Fruit fly (Drosophila melanogaster) whole organism, embryonic: ENCODE data around the gene CG13075.

Experiments
- Atf6 ChIP-seq: fragments of 200-800 bp; sonication (Bioruptor generic); IDR thresholded peaks from 2 replicates; pipeline ENCODE4 v1.3.6; 2022; ENCODE audit warnings: missing biosample characterization, missing genetic modification characterization
- B-H2 ChIP-seq: fragments of 200-800 bp; sonication (Bioruptor generic); optimal IDR thresholded peaks from 2 replicates; lab custom pipeline; 2018; ENCODE audit warnings: missing biosample characterization, mild to moderate bottlenecking, missing genetic modification characterization
- BEAF-32 ChIP-seq: fragments of 200-800 bp; sonication (Bioruptor generic); optimal IDR thresholded peaks from 3 replicates; lab custom pipeline; 2017; ENCODE audit warnings: missing biosample characterization, missing genetic modification characterization, mild to moderate bottlenecking, moderate library complexity, missing genetic modification reagents
- Bgb ChIP-seq: fragments of 200-800 bp; sonication (Bioruptor generic); IDR thresholded peaks from 2 replicates; pipeline ENCODE4 v1.3.6; 2022; ENCODE audit warnings: missing biosample characterization, missing genetic modification characterization; ENCODE audit not compliant: partially characterized antibody
- CG13775 ChIP-seq: fragments of 200-800 bp; sonication (Bioruptor generic); optimal IDR thresholded peaks from 3 replicates; lab custom pipeline; 2017; ENCODE audit warnings: missing biosample characterization, mild to moderate bottlenecking, missing genetic modification characterization
- CG14667 ChIP-seq: fragments of 200-800 bp; sonication (Bioruptor generic); IDR thresholded peaks from 2 replicates; pipeline ENCODE4 v1.3.6; 2022; ENCODE audit warnings: missing biosample characterization, missing genetic modification characterization
- CG14965 ChIP-seq: fragments of 200-800 bp; sonication (Bioruptor generic); optimal IDR thresholded peaks from 2 replicates; lab custom pipeline; 2016; ENCODE audit warnings: missing biosample characterization, missing genetic modification characterization, borderline replicate concordance
- CG15073 ChIP-seq: fragments of 200-800 bp; sonication (Bioruptor generic); optimal IDR thresholded peaks from 2 replicates; lab custom pipeline; 2016; ENCODE audit warnings: missing biosample characterization, missing genetic modification characterization
- CG15479 ChIP-seq: fragments of 200-800 bp; sonication (Bioruptor generic); optimal IDR thresholded peaks from 3 replicates; lab custom pipeline; 2019; ENCODE audit warnings: missing biosample characterization, mild to moderate bottlenecking, missing genetic modification characterization, moderate library complexity
- CG18262 ChIP-seq: fragments of 200-800 bp; optimal IDR thresholded peaks from 3 replicates; lab custom pipeline; 2019; ENCODE audit warnings: missing biosample characterization, mild to moderate bottlenecking, missing genetic modification characterization, moderate library complexity
- CG2889 ChIP-seq: fragments of 200-800 bp; sonication (Bioruptor generic); IDR thresholded peaks from 3 replicates; pipeline ENCODE4 v1.3.6; 2022; ENCODE audit warnings: missing biosample characterization, missing genetic modification characterization
- CG3065 ChIP-seq: fragments of 200-800 bp; sonication (Bioruptor generic); optimal IDR thresholded peaks from 2 replicates; lab custom pipeline; 2016; ENCODE audit warnings: missing biosample characterization, missing genetic modification characterization
- CG33557 ChIP-seq: fragments of 200-800 bp; sonication (Bioruptor generic); optimal IDR thresholded peaks from 2 replicates; lab custom pipeline; 2019; ENCODE audit warnings: missing biosample characterization, mild to moderate bottlenecking, missing genetic modification characterization, moderate library complexity
- CG34376 ChIP-seq: fragments of 200-800 bp; sonication (Bioruptor generic); optimal IDR thresholded peaks from 2 replicates; lab custom pipeline; 2018; ENCODE audit warnings: missing biosample characterization, mild to moderate bottlenecking, missing genetic modification characterization
- CG3838 ChIP-seq: fragments of 200-800 bp; sonication (Bioruptor generic); optimal IDR thresholded peaks from 3 replicates; lab custom pipeline; 2016; ENCODE audit warnings: missing biosample characterization, missing genetic modification characterization
- CG5245 ChIP-seq: fragments of 200-800 bp; sonication (Bioruptor generic); optimal IDR thresholded peaks from 3 replicates; lab custom pipeline; 2016; ENCODE audit warnings: missing biosample characterization, missing genetic modification characterization
- CG6175 ChIP-seq: fragments of 200-800 bp; sonication (Bioruptor generic); IDR thresholded peaks from 3 replicates; pipeline ENCODE4 v1.3.6; 2022; ENCODE audit warnings: missing biosample characterization, missing genetic modification characterization
- CG6765 ChIP-seq: fragments of 200-800 bp; sonication (Bioruptor generic); optimal IDR thresholded peaks from 3 replicates; lab custom pipeline; 2017; ENCODE audit warnings: missing biosample characterization, mild to moderate bottlenecking, missing genetic modification characterization
- CG6791 ChIP-seq: fragments of 200-800 bp; sonication (Bioruptor generic); IDR thresholded peaks from 3 replicates; pipeline ENCODE4 v1.3.6; 2022; ENCODE audit warnings: missing biosample characterization, missing genetic modification characterization; ENCODE audit not compliant: partially characterized antibody
- CG7839 ChIP-seq: fragments of 200-800 bp; sonication (Bioruptor generic); optimal IDR thresholded peaks from 3 replicates; lab custom pipeline; 2018; ENCODE audit warnings: missing biosample characterization, mild to moderate bottlenecking, missing genetic modification characterization, moderate library complexity
- CG7928 ChIP-seq: fragments of 200-800 bp; sonication (Bioruptor generic); optimal IDR thresholded peaks from 2 replicates; lab custom pipeline; 2017; ENCODE audit warnings: missing biosample characterization, mild to moderate bottlenecking, missing genetic modification characterization
- CG8089 ChIP-seq: fragments of 200-800 bp; sonication (Bioruptor generic); optimal IDR thresholded peaks from 3 replicates; lab custom pipeline; 2016; ENCODE audit warnings: missing biosample characterization, missing genetic modification characterization
- CG8388 ChIP-seq: fragments of 200-800 bp; sonication (Bioruptor generic); optimal IDR thresholded peaks from 2 replicates; lab custom pipeline; 2019; ENCODE audit warnings: missing biosample characterization, mild to moderate bottlenecking, missing genetic modification characterization, moderate library complexity
- Dek ChIP-seq: fragments of 200-800 bp; sonication (Bioruptor generic); optimal IDR thresholded peaks from 3 replicates; lab custom pipeline; 2019; ENCODE audit warnings: missing biosample characterization, mild to moderate bottlenecking, missing genetic modification characterization, moderate library complexity
- Gug ChIP-seq: fragments of 200-800 bp; sonication (Bioruptor generic); IDR thresholded peaks from 4 replicates; pipeline ENCODE4 v1.3.6; 2022; ENCODE audit warnings: missing biosample characterization, missing genetic modification characterization
- HLHmδ ChIP-seq: fragments of 200-800 bp; sonication (Bioruptor generic); optimal IDR thresholded peaks from 2 replicates; lab custom pipeline; 2018; ENCODE audit warnings: missing biosample characterization, mild to moderate bottlenecking, missing genetic modification characterization, moderate library complexity
- NfI ChIP-seq: fragments of 200-800 bp; sonication (Bioruptor generic); optimal IDR thresholded peaks from 3 replicates; lab custom pipeline; 2018; ENCODE audit warnings: missing biosample characterization, mild to moderate bottlenecking, missing genetic modification characterization, moderate library complexity
- Rx ChIP-seq: fragments of 200-800 bp; sonication (Bioruptor generic); IDR thresholded peaks from 2 replicates; pipeline ENCODE4 v1.3.6; 2022; ENCODE audit warnings: missing biosample characterization, missing genetic modification characterization
- Spps ChIP-seq: fragments of 200-800 bp; sonication (Bioruptor generic); optimal IDR thresholded peaks from 2 replicates; lab custom pipeline; 2018; ENCODE audit warnings: missing biosample characterization, mild to moderate bottlenecking, missing genetic modification characterization
- Taf1 ChIP-seq: fragments of 200-800 bp; sonication (Bioruptor generic); IDR thresholded peaks from 2 replicates; pipeline ENCODE4 v1.3.6; 2022; ENCODE audit warnings: missing biosample characterization, missing genetic modification characterization
- bigmax ChIP-seq: fragments of 200-800 bp; sonication (Bioruptor generic); optimal IDR thresholded peaks from 2 replicates; lab custom pipeline; 2018; ENCODE audit warnings: missing biosample characterization, mild to moderate bottlenecking, missing genetic modification characterization
- caup ChIP-seq: fragments of 200-800 bp; sonication (Bioruptor generic); optimal IDR thresholded peaks from 3 replicates; lab custom pipeline; 2017; ENCODE audit warnings: missing biosample characterization, mild to moderate bottlenecking, missing genetic modification characterization, moderate library complexity; ENCODE audit not compliant: severe bottlenecking
- dmrt99B ChIP-seq: fragments of 200-800 bp; sonication (Bioruptor generic); optimal IDR thresholded peaks from 2 replicates; lab custom pipeline; 2018; ENCODE audit warnings: missing biosample characterization, mild to moderate bottlenecking, missing genetic modification characterization, moderate library complexity
- ewg ChIP-seq: fragments of 200-800 bp; sonication (Bioruptor generic); optimal IDR thresholded peaks from 3 replicates; lab custom pipeline; 2017; ENCODE audit warnings: mild to moderate bottlenecking, missing biosample characterization, missing genetic modification reagents, missing genetic modification characterization
- grn ChIP-seq: fragments of 200-800 bp; sonication (Bioruptor generic); optimal IDR thresholded peaks from 3 replicates; lab custom pipeline; 2017; ENCODE audit warnings: missing biosample characterization, missing genetic modification characterization
- gsb ChIP-seq: fragments of 200-800 bp; sonication (Bioruptor generic); IDR thresholded peaks from 2 replicates; pipeline ENCODE4 v1.3.6; 2022; ENCODE audit warnings: missing biosample characterization, missing genetic modification characterization
- ind ChIP-seq: fragments of 200-800 bp; sonication (Bioruptor generic); optimal IDR thresholded peaks from 3 replicates; lab custom pipeline; 2016; ENCODE audit warnings: missing biosample characterization, missing genetic modification characterization
- lov ChIP-seq, 2 experiments: fragments of 200-800 bp in 1 of 2; fragments of >200 bp in 1 of 2; sonication (Bioruptor generic) in 1 of 2; IDR thresholded peaks in 1 of 2; optimal IDR thresholded peaks in 1 of 2; 2 replicates in 1 of 2; 3 replicates in 1 of 2; pipeline versions ENCODE4 v1.3.6 to Lab custom; 2017 to 2022; ENCODE audit warnings: missing biosample characterization in 1 of 2, missing genetic modification characterization in 1 of 2
- mld ChIP-seq: fragments of 200-800 bp; sonication (Bioruptor generic); IDR thresholded peaks from 3 replicates; pipeline ENCODE4 v1.3.6; 2022; ENCODE audit warnings: missing biosample characterization, missing genetic modification characterization; ENCODE audit not compliant: partially characterized antibody
- nerfin-1 ChIP-seq: fragments of 200-800 bp; sonication (Bioruptor generic); optimal IDR thresholded peaks from 3 replicates; lab custom pipeline; 2019; ENCODE audit warnings: missing biosample characterization, mild to moderate bottlenecking, missing genetic modification characterization, moderate library complexity
- pho ChIP-seq: fragments of 200-800 bp; sonication (Bioruptor generic); optimal IDR thresholded peaks from 2 replicates; lab custom pipeline; 2016; ENCODE audit warnings: missing biosample characterization, missing genetic modification characterization
- psq ChIP-seq: fragments of 200-800 bp; sonication (Bioruptor generic); optimal IDR thresholded peaks from 2 replicates; lab custom pipeline; 2017; ENCODE audit warnings: missing biosample characterization, missing genetic modification characterization
- pum ChIP-seq: fragments of 200-800 bp; sonication (Bioruptor generic); optimal IDR thresholded peaks from 2 replicates; lab custom pipeline; 2016; ENCODE audit warnings: missing biosample characterization, missing genetic modification characterization
- seq ChIP-seq: fragments of 200-800 bp; sonication (Bioruptor generic); IDR thresholded peaks from 2 replicates; pipeline ENCODE4 v1.3.6; 2022; ENCODE audit warnings: missing biosample characterization, missing genetic modification characterization
- tll ChIP-seq, 2 experiments: fragments of 200-800 bp in 1 of 2; fragments of >200 bp in 1 of 2; sonication (Bioruptor generic) in 1 of 2; optimal IDR thresholded peaks; 2 replicates each; lab custom pipeline; 2017 to 2019; ENCODE audit warnings: missing biosample characterization in 2 of 2, missing genetic modification characterization in 2 of 2, mild to moderate bottlenecking in 1 of 2, moderate library complexity in 1 of 2
- toy ChIP-seq: fragments of 200-800 bp; sonication (Bioruptor generic); IDR thresholded peaks from 2 replicates; pipeline ENCODE4 v1.3.6; 2022; ENCODE audit warnings: missing biosample characterization, missing genetic modification characterization
- tx ChIP-seq: fragments of 200-800 bp; sonication (Bioruptor generic); optimal IDR thresholded peaks from 2 replicates; lab custom pipeline; 2016; ENCODE audit warnings: missing biosample characterization, missing genetic modification characterization
- unpg ChIP-seq: fragments of 200-800 bp; sonication (Bioruptor generic); optimal IDR thresholded peaks from 3 replicates; lab custom pipeline; 2018; ENCODE audit warnings: missing biosample characterization, mild to moderate bottlenecking, missing genetic modification characterization, moderate library complexity

The CG13075 gene

DNA sequence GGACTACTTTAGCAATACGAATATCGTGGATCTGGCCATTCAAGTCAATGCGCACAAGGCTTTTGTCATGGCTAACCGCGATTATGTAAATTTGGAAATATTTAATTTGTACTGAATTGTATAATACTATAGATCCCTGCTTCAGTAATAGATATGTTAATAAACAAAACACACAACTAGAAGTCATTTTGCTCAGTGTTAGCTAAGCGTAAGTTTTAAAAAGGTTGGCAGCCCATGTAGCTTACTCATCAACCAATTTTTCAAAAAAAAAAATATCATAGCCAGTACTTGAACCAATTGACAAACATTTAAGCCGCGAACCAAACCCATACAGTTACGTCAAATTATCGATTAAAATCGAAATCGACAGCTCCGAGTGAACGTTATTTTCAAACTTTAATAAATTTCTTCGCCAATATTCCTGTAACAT, 46.7 kb upstream of the CG13075 start (continued):
- TF ChIP-seq mld (GFP tag; lab: Robert Waterston, UW), result no peak
- peak; percentile 63 for TF ChIP-seq NfI (GFP tag; lab: Kevin White, UChicago)
- TF ChIP-seq psq (GFP tag; lab: Kevin White, UChicago), result peak; percentile 23
- TF ChIP-seq tx (GFP tag; lab: Kevin White, UChicago), result peak; percentile 43
- TF ChIP-seq grn, result peak; percentile 17
- peak; percentile 83 for TF ChIP-seq caup (GFP tag; lab: Kevin White, UChicago)
- peak; percentile 22 for TF ChIP-seq CG3838 (GFP tag; lab: Kevin White, UChicago)
- no peak for TF ChIP-seq CG15479
- TF ChIP-seq HLHmδ (GFP tag; lab: Kevin White, UChicago), result no peak
- peak; percentile 58 for TF ChIP-seq Taf1 (GFP tag; lab: Robert Waterston, UW)
- peak; percentile 74 for TF ChIP-seq dmrt99B (tag; lab: Kevin White, UChicago)
- TF ChIP-seq BEAF-32 (GFP tag; lab: Kevin White, UChicago), result peak; percentile 66
- peak; percentile 73 for TF ChIP-seq ind (GFP tag; lab: Kevin White, UChicago)
- peak; percentile 69; the same call in 2 of the 3 replicates for TF ChIP-seq CG2889 (GFP tag; lab: Robert Waterston, UW)
- peak; percentile 65 for TF ChIP-seq nerfin-1 (tag; lab: Kevin White, UChicago)
- peak; percentile 77 for TF ChIP-seq unpg
- no peak for TF ChIP-seq CG14965
- peak; percentile 45 for TF ChIP-seq CG8089
- TF ChIP-seq gsb, result peak; percentile 72
- peak; percentile 72 for TF ChIP-seq CG18262 (tag; lab: Kevin White, UChicago)
- TF ChIP-seq CG8388 (GFP tag; lab: Kevin White, UChicago), result peak; percentile 68
- TF ChIP-seq seq (GFP tag; lab: Robert Waterston, UW), result peak; percentile 70
- peak; percentile 79 for TF ChIP-seq CG7839 (tag; lab: Kevin White, UChicago)
- peak; percentile 53; the same call in 1 of the 2 replicates for TF ChIP-seq Rx
- TF ChIP-seq pum (GFP tag; lab: Kevin White, UChicago), result peak; percentile 63
- peak; percentile 73 for TF ChIP-seq Bgb (GFP tag; lab: Robert Waterston, UW)
- TF ChIP-seq CG6765, result peak; percentile 74
- TF ChIP-seq Atf6 (GFP tag; lab: Robert Waterston, UW), result peak; percentile 87
- TF ChIP-seq CG5245 (GFP tag; lab: Kevin White, UChicago), result peak; percentile 59
- TF ChIP-seq CG14667 (GFP tag; lab: Robert Waterston, UW), result no peak; the same call in 1 of the 2 replicates
- TF ChIP-seq CG15073, result no peak
- TF ChIP-seq CG6175 (GFP tag; lab: Robert Waterston, UW), result 0 out of 3 replicates have a peak, but pooled peaks have one; percentile 37
- peak; percentile 23 for TF ChIP-seq CG33557
- TF ChIP-seq tll (GFP tag; optimal IDR thresholded peaks at IDR 0.05; lab: Kevin White, UChicago), result peak in 1 of 2 experiments; percentile 19
- peak; percentile 85 for TF ChIP-seq Dek (tag; lab: Kevin White, UChicago)
- TF ChIP-seq bigmax (GFP tag; lab: Kevin White, UChicago), result peak; percentile 11
- peak; percentile 60 for TF ChIP-seq Spps (tag; lab: Kevin White, UChicago)
- TF ChIP-seq B-H2, result peak; percentile 60
- TF ChIP-seq toy (GFP tag; lab: Robert Waterston, UW), result 0 out of 2 replicates have a peak, but pooled peaks have one; percentile 26
- peak; percentile 62 for TF ChIP-seq CG13775 (GFP tag; lab: Kevin White, UChicago)
- peak; percentile 73 for TF ChIP-seq CG34376
- TF ChIP-seq CG6791, result peak; percentile 68
- TF ChIP-seq CG3065 (GFP tag; lab: Kevin White, UChicago), result peak; percentile 6
- TF ChIP-seq lov (optimal IDR thresholded peaks at IDR 0.05; lab: Kevin White, UChicago), result no peak
- TF ChIP-seq lov (GFP tag; IDR thresholded peaks at IDR 0.05; lab: Robert Waterston, UW), result peak; percentile 76; the same call in 2 of the 3 replicates
- peak; percentile 55; the same call in 2 of the 4 replicates for TF ChIP-seq Gug (GFP tag; lab: Robert Waterston, UW)
- peak; percentile 87 for TF ChIP-seq pho (GFP tag; lab: Kevin White, UChicago)
- TF ChIP-seq CG7928 (GFP tag; lab: Kevin White, UChicago), result peak; percentile 37
- TF ChIP-seq ewg (GFP tag; lab: Kevin White, UChicago), result peak; percentile 61
